Worm (Caenorhabditis elegans): Measurements from ENCODE around the gene fbxc-12.

DNA sequence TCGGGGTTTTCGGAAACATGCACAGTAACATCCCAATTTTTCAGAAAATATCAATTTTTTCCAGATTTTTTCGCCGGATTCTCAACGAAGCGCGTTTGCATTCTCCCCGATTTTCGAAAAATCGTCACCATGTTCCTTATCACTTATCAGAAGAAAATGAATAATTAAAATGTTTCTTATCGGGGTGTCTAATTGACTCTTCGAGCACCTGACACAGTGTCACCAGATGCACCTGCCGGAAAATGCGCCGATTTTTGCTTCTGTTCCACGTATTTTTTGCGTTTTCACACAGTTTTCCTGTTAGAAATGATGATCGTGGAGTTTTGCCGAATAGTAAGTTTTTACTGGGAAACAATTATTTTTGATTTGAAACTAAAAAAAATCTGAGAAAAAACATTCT is 49.6 kb upstream of the fbxc-12 start:
- TF ChIP-seq xnd-1 (tag; optimal IDR thresholded peaks at IDR 0.05), result no peak
- no peak for TF ChIP-seq egl-18 (GFP tag; IDR thresholded peaks at IDR 0.05)
- no peak for TF ChIP-seq sea-2 (GFP tag; IDR thresholded peaks at IDR 0.05)
- TF ChIP-seq unc-62 (GFP tag; optimal IDR thresholded peaks at IDR 0.05), result no peak
- no peak for TF ChIP-seq ama-1 (optimal IDR thresholded peaks at IDR 0.05)
- no peak for TF ChIP-seq ama-1 (GFP tag; optimal IDR thresholded peaks at IDR 0.05)
- no peak for TF ChIP-seq ekl-4 (GFP tag; IDR thresholded peaks at IDR 0.05)
